Fruit fly (Drosophila melanogaster) whole organism, embryonic: ENCODE data around the gene Hasp.
A peak's percentile ranks its signal among the peaks of the same experiment; 100 is the strongest.

Experiments used
- Atf3 ChIP-seq: fragments of 200-800 bp; sonication (Bioruptor generic); optimal IDR thresholded peaks from 3 replicates; lab custom pipeline; 2016; ENCODE audit warnings: missing biosample characterization, missing genetic modification characterization
- BtbVII ChIP-seq: fragments of 200-800 bp; sonication (Bioruptor generic); optimal IDR thresholded peaks from 3 replicates; lab custom pipeline; 2017; ENCODE audit warnings: missing biosample characterization, mild to moderate bottlenecking, missing genetic modification characterization
- CG1024 ChIP-seq: fragments of 200-800 bp; sonication (Bioruptor generic); IDR thresholded peaks from 2 replicates; pipeline ENCODE4 v1.3.6; 2022; ENCODE audit warnings: missing biosample characterization, missing genetic modification characterization
- CG10321 ChIP-seq: fragments of 200-800 bp; sonication (Bioruptor generic); IDR thresholded peaks from 2 replicates; pipeline ENCODE4 v1.3.6; 2022; ENCODE audit warnings: missing biosample characterization, missing genetic modification characterization
- CG10366 ChIP-seq: fragments of 200-800 bp; sonication (Bioruptor generic); IDR thresholded peaks from 2 replicates; pipeline ENCODE4 v1.3.6; 2022; ENCODE audit warnings: missing biosample characterization, missing genetic modification characterization
- CG10543 ChIP-seq: fragments of 200-800 bp; sonication (Bioruptor generic); optimal IDR thresholded peaks from 3 replicates; lab custom pipeline; 2017; ENCODE audit warnings: missing biosample characterization, mild to moderate bottlenecking, missing genetic modification characterization, moderate library complexity
- CG10654 ChIP-seq: fragments of 200-800 bp; sonication (Bioruptor generic); optimal IDR thresholded peaks from 2 replicates; lab custom pipeline; 2016; ENCODE audit warnings: missing biosample characterization, missing genetic modification characterization
- CG11247 ChIP-seq: fragments of 200-800 bp; sonication (Bioruptor generic); IDR thresholded peaks from 2 replicates; pipeline ENCODE4 v1.3.6; 2022; ENCODE audit warnings: missing biosample characterization, missing genetic modification characterization
- CG12391 ChIP-seq: fragments of 200-800 bp; sonication (Bioruptor generic); optimal IDR thresholded peaks from 3 replicates; lab custom pipeline; 2018; ENCODE audit warnings: missing biosample characterization, mild to moderate bottlenecking, missing genetic modification characterization, moderate library complexity
- CG12769 ChIP-seq: fragments of 200-800 bp; sonication (Bioruptor generic); optimal IDR thresholded peaks from 2 replicates; lab custom pipeline; 2019; ENCODE audit warnings: missing biosample characterization, mild to moderate bottlenecking, missing genetic modification characterization, moderate library complexity
- CG13624 ChIP-seq: fragments of 200-800 bp; sonication (Bioruptor generic); optimal IDR thresholded peaks from 2 replicates; lab custom pipeline; 2016; ENCODE audit warnings: missing biosample characterization, missing genetic modification characterization
- CG13775 ChIP-seq: fragments of 200-800 bp; sonication (Bioruptor generic); optimal IDR thresholded peaks from 3 replicates; lab custom pipeline; 2017; ENCODE audit warnings: missing biosample characterization, mild to moderate bottlenecking, missing genetic modification characterization
- CG2116 ChIP-seq: fragments of 200-800 bp; sonication (Bioruptor generic); optimal IDR thresholded peaks from 3 replicates; lab custom pipeline; 2018; ENCODE audit warnings: missing biosample characterization, mild to moderate bottlenecking, missing genetic modification characterization
- CG2120 ChIP-seq: fragments of 200-800 bp; sonication (Bioruptor generic); optimal IDR thresholded peaks from 3 replicates; lab custom pipeline; 2016; ENCODE audit warnings: missing biosample characterization, missing genetic modification characterization
- CG30403 ChIP-seq: fragments of 200-800 bp; sonication (Bioruptor generic); optimal IDR thresholded peaks from 3 replicates; lab custom pipeline; 2016; ENCODE audit warnings: missing biosample characterization, missing genetic modification characterization
- CG5953 ChIP-seq: fragments of 200-800 bp; sonication (Bioruptor generic); IDR thresholded peaks from 2 replicates; pipeline ENCODE4 v1.3.6; 2022; ENCODE audit warnings: missing biosample characterization, missing genetic modification characterization
- CG6175 ChIP-seq: fragments of 200-800 bp; sonication (Bioruptor generic); IDR thresholded peaks from 3 replicates; pipeline ENCODE4 v1.3.6; 2022; ENCODE audit warnings: missing biosample characterization, missing genetic modification characterization
- CG7372 ChIP-seq: fragments of 200-800 bp; sonication (Bioruptor generic); IDR thresholded peaks from 2 replicates; pipeline ENCODE4 v1.3.6; 2022; ENCODE audit warnings: missing biosample characterization, missing genetic modification characterization
- CG9932 ChIP-seq: fragments of 200-800 bp; sonication (Bioruptor generic); IDR thresholded peaks from 2 replicates; pipeline ENCODE4 v1.3.6; 2022; ENCODE audit warnings: missing biosample characterization, missing genetic modification characterization
- CTCF ChIP-seq: fragments of 200-800 bp; sonication (Bioruptor generic); optimal IDR thresholded peaks from 2 replicates; lab custom pipeline; 2017; ENCODE audit warnings: missing biosample characterization, mild to moderate bottlenecking, missing genetic modification characterization, moderate library complexity
- Dp ChIP-seq: fragments of 200-800 bp; sonication (Bioruptor generic); optimal IDR thresholded peaks from 2 replicates; lab custom pipeline; 2018; ENCODE audit warnings: missing biosample characterization, mild to moderate bottlenecking, missing genetic modification characterization, moderate library complexity
- Ets97D ChIP-seq: fragments of 200-800 bp; sonication (Bioruptor generic); optimal IDR thresholded peaks from 3 replicates; lab custom pipeline; 2016; ENCODE audit warnings: missing biosample characterization, missing genetic modification characterization
- H2.0 ChIP-seq: fragments of 200-800 bp; sonication (Bioruptor generic); IDR thresholded peaks from 2 replicates; pipeline ENCODE4 v1.3.6; 2022; ENCODE audit warnings: missing biosample characterization, missing genetic modification characterization
- Lpt ChIP-seq: fragments of >200 bp; optimal IDR thresholded peaks from 2 replicates; lab custom pipeline; 2018; ENCODE audit warnings: missing biosample characterization, missing genetic modification characterization
- Neu2 ChIP-seq: fragments of 200-800 bp; sonication (Bioruptor generic); optimal IDR thresholded peaks from 3 replicates; lab custom pipeline; 2016; ENCODE audit warnings: missing biosample characterization, missing genetic modification characterization, borderline replicate concordance
- Nf-YA ChIP-seq: fragments of 200-800 bp; sonication (Bioruptor generic); IDR thresholded peaks from 2 replicates; pipeline ENCODE4 v1.3.6; 2022; ENCODE audit warnings: missing biosample characterization, missing genetic modification characterization
- Ravus ChIP-seq: fragments of 200-800 bp; sonication (Bioruptor generic); IDR thresholded peaks from 2 replicates; pipeline ENCODE4 v1.3.6; 2022; ENCODE audit warnings: missing biosample characterization, missing genetic modification characterization
- Sox100B ChIP-seq: fragments of 200-800 bp; sonication (Bioruptor generic); optimal IDR thresholded peaks from 3 replicates; lab custom pipeline; 2018; ENCODE audit warnings: missing biosample characterization, mild to moderate bottlenecking, missing genetic modification characterization
- Sry-β ChIP-seq: fragments of 200-800 bp; sonication (Bioruptor generic); optimal IDR thresholded peaks from 2 replicates; lab custom pipeline; 2018; ENCODE audit warnings: missing biosample characterization, mild to moderate bottlenecking, missing genetic modification characterization, moderate library complexity
- Trl ChIP-seq, 3 experiments: fragments of >200 bp in 2 of 3; fragments of 200-800 bp in 1 of 3; sonication (Bioruptor generic) in 1 of 3; optimal IDR thresholded peaks; 2 replicates in 1 of 3; 3 replicates in 2 of 3; lab custom pipeline; 2016 to 2017; ENCODE audit warnings: missing biosample characterization in 1 of 3, missing genetic modification characterization in 1 of 3
- ato ChIP-seq: fragments of 200-800 bp; sonication (Bioruptor generic); IDR thresholded peaks from 2 replicates; pipeline ENCODE4 v1.3.6; 2022; ENCODE audit warnings: missing biosample characterization, missing genetic modification characterization; ENCODE audit not compliant: partially characterized antibody
- br ChIP-seq: fragments of >200 bp; optimal IDR thresholded peaks from 2 replicates; lab custom pipeline; 2017
- ci ChIP-seq: fragments of 200-800 bp; sonication (Bioruptor generic); IDR thresholded peaks from 3 replicates; pipeline ENCODE4 v1.3.6; 2022; ENCODE audit warnings: missing biosample characterization, missing genetic modification characterization
- crp ChIP-seq, 2 experiments: fragments of 200-800 bp; sonication (Bioruptor generic); optimal IDR thresholded peaks; 2 replicates in 1 of 2; 3 replicates in 1 of 2; lab custom pipeline; 2017; ENCODE audit warnings: missing biosample characterization in 2 of 2, missing genetic modification characterization in 2 of 2, mild to moderate bottlenecking in 1 of 2, moderate library complexity in 1 of 2
- dan ChIP-seq: fragments of 200-800 bp; sonication (Bioruptor generic); IDR thresholded peaks from 2 replicates; pipeline ENCODE4 v1.3.6; 2022; ENCODE audit warnings: missing biosample characterization, missing genetic modification characterization
- dimm ChIP-seq: fragments of 200-800 bp; sonication (Bioruptor generic); IDR thresholded peaks from 2 replicates; pipeline ENCODE4 v1.3.6; 2022; ENCODE audit warnings: missing biosample characterization, missing genetic modification characterization
- dmrt11E ChIP-seq: fragments of 200-800 bp; sonication (Bioruptor generic); optimal IDR thresholded peaks from 3 replicates; lab custom pipeline; 2018; ENCODE audit warnings: missing biosample characterization, mild to moderate bottlenecking, missing genetic modification characterization, moderate library complexity
- esg ChIP-seq: fragments of 200-800 bp; sonication (Bioruptor generic); conservative IDR thresholded peaks from 2 replicates; pipeline ENCODE4 v1.3.6; 2022; ENCODE audit warnings: missing biosample characterization, missing genetic modification characterization
- exex ChIP-seq: fragments of 200-800 bp; sonication (Bioruptor generic); optimal IDR thresholded peaks from 4 replicates; lab custom pipeline; 2018; ENCODE audit warnings: missing biosample characterization, mild to moderate bottlenecking, missing genetic modification characterization, moderate library complexity
- hbn ChIP-seq: fragments of 200-800 bp; sonication (Bioruptor generic); IDR thresholded peaks from 2 replicates; pipeline ENCODE4 v1.3.6; 2022; ENCODE audit warnings: missing biosample characterization, missing genetic modification characterization; ENCODE audit not compliant: partially characterized antibody
- inv ChIP-seq: fragments of 200-800 bp; sonication (Bioruptor generic); IDR thresholded peaks from 2 replicates; pipeline ENCODE4 v1.3.6; 2022; ENCODE audit warnings: missing biosample characterization, missing genetic modification characterization; ENCODE audit not compliant: partially characterized antibody
- lbe ChIP-seq: fragments of 200-800 bp; sonication (Bioruptor generic); optimal IDR thresholded peaks from 2 replicates; lab custom pipeline; 2016; ENCODE audit warnings: missing biosample characterization, mild to moderate bottlenecking, missing genetic modification characterization
- oc ChIP-seq: fragments of 200-800 bp; sonication (Bioruptor generic); optimal IDR thresholded peaks from 2 replicates; lab custom pipeline; 2018; ENCODE audit warnings: missing biosample characterization, mild to moderate bottlenecking, missing genetic modification characterization, moderate library complexity
- p53 ChIP-seq: fragments of 200-800 bp; sonication (Bioruptor generic); optimal IDR thresholded peaks from 2 replicates; lab custom pipeline; 2016; ENCODE audit warnings: missing biosample characterization, missing genetic modification characterization
- psq ChIP-seq: fragments of 200-800 bp; sonication (Bioruptor generic); optimal IDR thresholded peaks from 2 replicates; lab custom pipeline; 2017; ENCODE audit warnings: missing biosample characterization, missing genetic modification characterization
- run ChIP-seq: fragments of 200-800 bp; sonication (Bioruptor generic); optimal IDR thresholded peaks from 3 replicates; lab custom pipeline; 2018; ENCODE audit warnings: missing biosample characterization, mild to moderate bottlenecking, missing genetic modification characterization
- salm ChIP-seq: fragments of 200-800 bp; sonication (Bioruptor generic); optimal IDR thresholded peaks from 2 replicates; lab custom pipeline; 2018; ENCODE audit warnings: missing biosample characterization, mild to moderate bottlenecking, missing genetic modification characterization
- slbo ChIP-seq: fragments of 200-800 bp; sonication (Bioruptor generic); IDR thresholded peaks from 2 replicates; pipeline ENCODE4 v1.3.6; 2022; ENCODE audit warnings: missing biosample characterization, missing genetic modification characterization
- sob ChIP-seq: fragments of 200-800 bp; sonication (Bioruptor generic); IDR thresholded peaks from 2 replicates; pipeline ENCODE4 v1.3.6; 2022; ENCODE audit warnings: missing biosample characterization, missing genetic modification characterization
- sr ChIP-seq: fragments of 200-800 bp; sonication (Bioruptor generic); IDR thresholded peaks from 3 replicates; pipeline ENCODE4 v1.3.6; 2022; ENCODE audit warnings: missing biosample characterization, missing genetic modification characterization
- tap ChIP-seq: fragments of 200-800 bp; optimal IDR thresholded peaks from 3 replicates; lab custom pipeline; 2019; ENCODE audit warnings: missing biosample characterization, mild to moderate bottlenecking, missing genetic modification characterization, moderate library complexity
- tx ChIP-seq: fragments of 200-800 bp; sonication (Bioruptor generic); optimal IDR thresholded peaks from 2 replicates; lab custom pipeline; 2016; ENCODE audit warnings: missing biosample characterization, missing genetic modification characterization

Gene Hasp

dm6 chr2L:19542268-19542773 is 25.3 kb upstream of the Hasp start (continued):
- TF ChIP-seq sr (GFP tag; lab: Robert Waterston, UW): no peak
- peak; percentile 18 for TF ChIP-seq BtbVII (GFP tag; lab: Kevin White, UChicago)
- no peak for TF ChIP-seq Atf3 (GFP tag; lab: Kevin White, UChicago)
- no peak for TF ChIP-seq esg (GFP tag; lab: Robert Waterston, UW)
- TF ChIP-seq p53 (GFP tag; lab: Kevin White, UChicago): no peak
- TF ChIP-seq CG1024: no peak
- peak in 1 of 2 experiments; percentile 44 for TF ChIP-seq crp (GFP tag; optimal IDR thresholded peaks at IDR 0.05; lab: Kevin White, UChicago)
- no peak for TF ChIP-seq psq (GFP tag; lab: Kevin White, UChicago)
- TF ChIP-seq CG5953 (GFP tag; lab: Robert Waterston, UW): no peak
- TF ChIP-seq salm: no peak
- TF ChIP-seq Trl (optimal IDR thresholded peaks at IDR 0.05; lab: Kevin White, UChicago): no peak
- TF ChIP-seq Trl (GFP tag; optimal IDR thresholded peaks at IDR 0.05; lab: Kevin White, UChicago): no peak
- no peak for TF ChIP-seq CG10654 (GFP tag; lab: Kevin White, UChicago)
- no peak for TF ChIP-seq Sox100B
- no peak for TF ChIP-seq dmrt11E
- TF ChIP-seq Ravus (GFP tag; lab: Robert Waterston, UW): no peak
- no peak for TF ChIP-seq tap (tag; lab: Kevin White, UChicago)
- TF ChIP-seq CG11247 (GFP tag; lab: Robert Waterston, UW): no peak
- TF ChIP-seq H2.0 (GFP tag; lab: Robert Waterston, UW): no peak
- peak; percentile 65 for TF ChIP-seq CG13624 (GFP tag; lab: Kevin White, UChicago)
- no peak for TF ChIP-seq Lpt (GFP tag; lab: Kevin White, UChicago)
- TF ChIP-seq br (lab: Kevin White, UChicago): no peak
- TF ChIP-seq Neu2 (GFP tag; lab: Kevin White, UChicago): no peak
- TF ChIP-seq CTCF (GFP tag; lab: Kevin White, UChicago): no peak
- no peak for TF ChIP-seq CG9932 (GFP tag; lab: Robert Waterston, UW)
- TF ChIP-seq oc: peak; percentile 71
- peak; percentile 10 for TF ChIP-seq exex (tag; lab: Kevin White, UChicago)
- no peak for TF ChIP-seq CG10321 (GFP tag; lab: Robert Waterston, UW)
- no peak for TF ChIP-seq CG6175 (GFP tag; lab: Robert Waterston, UW)
- TF ChIP-seq ci (GFP tag; lab: Robert Waterston, UW): no peak
- TF ChIP-seq CG2120 (GFP tag; lab: Kevin White, UChicago): no peak
- no peak for TF ChIP-seq run (tag; lab: Kevin White, UChicago)
- TF ChIP-seq Ets97D (GFP tag; lab: Kevin White, UChicago): peak; percentile 10
- TF ChIP-seq sob (GFP tag; lab: Robert Waterston, UW): no peak
- peak; percentile 33 for TF ChIP-seq CG12769
- no peak for TF ChIP-seq CG12391
- TF ChIP-seq Nf-YA: no peak
- TF ChIP-seq hbn: peak; percentile 84
- no peak for TF ChIP-seq dimm (GFP tag; lab: Robert Waterston, UW)
- TF ChIP-seq CG10543 (GFP tag; lab: Kevin White, UChicago): no peak
- no peak for TF ChIP-seq CG13775 (GFP tag; lab: Kevin White, UChicago)
- no peak for TF ChIP-seq tx (GFP tag; lab: Kevin White, UChicago)
- no peak for TF ChIP-seq slbo (GFP tag; lab: Robert Waterston, UW)
- TF ChIP-seq CG2116: peak; percentile 78
- TF ChIP-seq ato (GFP tag; lab: Robert Waterston, UW): peak; percentile 94
- TF ChIP-seq Dp (GFP tag; lab: Kevin White, UChicago): peak; percentile 66
- TF ChIP-seq lbe (GFP tag; lab: Kevin White, UChicago): no peak
- TF ChIP-seq CG30403: no peak
- TF ChIP-seq Sry-β: no peak
- TF ChIP-seq dan (GFP tag; lab: Robert Waterston, UW): no peak
- no peak for TF ChIP-seq CG7372 (GFP tag; lab: Robert Waterston, UW)
- TF ChIP-seq inv (GFP tag; lab: Robert Waterston, UW): peak; percentile 73
- TF ChIP-seq CG10366 (GFP tag; lab: Robert Waterston, UW): no peak
